Fruit fly (Drosophila melanogaster): ENCODE measurements around the gene CG31156.

Gene CG31156

DNA sequence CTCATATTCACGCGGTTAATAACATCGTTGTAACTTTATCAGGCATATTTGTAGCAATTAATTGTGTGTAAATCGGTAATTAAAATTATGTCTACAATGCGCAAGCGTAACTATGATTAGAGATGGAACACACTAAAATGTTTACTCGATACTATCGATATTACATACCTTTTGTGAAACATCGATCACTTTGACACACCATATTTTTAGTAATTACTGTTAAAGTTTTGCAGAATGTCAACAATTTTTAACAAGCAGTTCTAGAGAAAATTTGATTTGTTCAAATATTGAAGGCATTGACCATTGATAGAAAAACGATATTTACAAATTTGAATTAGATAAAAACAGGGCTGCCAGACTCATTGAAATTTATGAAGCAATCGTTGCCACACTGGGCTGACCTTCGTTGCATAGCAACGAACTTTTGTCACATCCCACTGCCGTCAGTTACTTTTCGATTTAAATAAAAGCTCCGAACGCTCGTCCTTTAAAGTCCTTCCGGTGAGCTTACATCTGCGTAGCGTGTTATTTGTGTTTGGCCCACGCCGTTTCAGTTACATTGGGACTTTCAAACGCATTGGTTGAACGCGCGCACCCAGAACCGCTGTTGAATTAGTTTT is 25.9 kb upstream of the CG31156 start, which contains the start of the genes loco and wake (continued):
- peak; percentile 53 for TF ChIP-seq CG12391 (tag; optimal IDR thresholded peaks at IDR 0.05)
- peak; percentile 79 for TF ChIP-seq CG4617 (GFP tag; optimal IDR thresholded peaks at IDR 0.05; ENCODE audit: borderline replicate concordance)
- no peak for TF ChIP-seq pb (GFP tag; optimal IDR thresholded peaks at IDR 0.05)
- no peak for TF ChIP-seq pfk (GFP tag; optimal IDR thresholded peaks at IDR 0.05)
- TF ChIP-seq corto (GFP tag; optimal IDR thresholded peaks at IDR 0.05): no peak
- TF ChIP-seq ash1 (GFP tag; optimal IDR thresholded peaks at IDR 0.05): no peak
- TF ChIP-seq cato (GFP tag; optimal IDR thresholded peaks at IDR 0.05; ENCODE audit: borderline replicate concordance): no peak
- peak; percentile 84; the same call in 2 of the 3 replicates for TF ChIP-seq mld (GFP tag; IDR thresholded peaks at IDR 0.05; ENCODE audit: partially characterized antibody)
- TF ChIP-seq CG16863 (GFP tag; optimal IDR thresholded peaks at IDR 0.05): no peak
- no peak for TF ChIP-seq Aef1 (GFP tag; IDR thresholded peaks at IDR 0.05)
- TF ChIP-seq CG9817 (tag; optimal IDR thresholded peaks at IDR 0.05): no peak
- TF ChIP-seq Nf-YB (GFP tag; optimal IDR thresholded peaks at IDR 0.05): no peak
- TF ChIP-seq CG6791 (GFP tag; IDR thresholded peaks at IDR 0.05; ENCODE audit: partially characterized antibody): peak; percentile 75; the same call in 2 of the 3 replicates
- TF ChIP-seq CG17328 (GFP tag; IDR thresholded peaks at IDR 0.05): no peak
- TF ChIP-seq eve (GFP tag; optimal IDR thresholded peaks at IDR 0.05): no peak
- no peak for TF ChIP-seq ERR (GFP tag; optimal IDR thresholded peaks at IDR 0.05)
- peak; percentile 78 for TF ChIP-seq Dp (GFP tag; optimal IDR thresholded peaks at IDR 0.05)
- peak; percentile 89 for TF ChIP-seq hb (GFP tag; IDR thresholded peaks at IDR 0.05; ENCODE audit: partially characterized antibody)
- TF ChIP-seq MBD-R2 (GFP tag; IDR thresholded peaks at IDR 0.05): peak; percentile 42
- TF ChIP-seq klu (GFP tag; IDR thresholded peaks at IDR 0.05): no peak
- no peak for TF ChIP-seq NC2α (GFP tag; optimal IDR thresholded peaks at IDR 0.05)
- TF ChIP-seq nmo (GFP tag; optimal IDR thresholded peaks at IDR 0.05): peak; percentile 53
- TF ChIP-seq Dll (GFP tag; IDR thresholded peaks at IDR 0.05; ENCODE audit: partially characterized antibody): peak; percentile 99
- TF ChIP-seq Dref (GFP tag; IDR thresholded peaks at IDR 0.05): peak; percentile 71
- no peak for TF ChIP-seq CG15011 (GFP tag; optimal IDR thresholded peaks at IDR 0.05)
- TF ChIP-seq CG18764 (GFP tag; optimal IDR thresholded peaks at IDR 0.05): no peak
- no peak for TF ChIP-seq CG14050 (GFP tag; IDR thresholded peaks at IDR 0.05)
- no peak for TF ChIP-seq sc (optimal IDR thresholded peaks at IDR 0.05)
- no peak for TF ChIP-seq sc (GFP tag; optimal IDR thresholded peaks at IDR 0.05)
- TF ChIP-seq dimm (GFP tag; IDR thresholded peaks at IDR 0.05): no peak
- no peak for TF ChIP-seq slp2 (GFP tag; optimal IDR thresholded peaks at IDR 0.05)
- peak; percentile 96 for TF ChIP-seq Scr (GFP tag; IDR thresholded peaks at IDR 0.05; ENCODE audit: partially characterized antibody)
- TF ChIP-seq peb (GFP tag; IDR thresholded peaks at IDR 0.05): no peak
- no peak for TF ChIP-seq CG1024 (GFP tag; IDR thresholded peaks at IDR 0.05)
- no peak for TF ChIP-seq sim (GFP tag; IDR thresholded peaks at IDR 0.05)
- no peak for TF ChIP-seq HHEX (GFP tag; optimal IDR thresholded peaks at IDR 0.05)
- TF ChIP-seq Side (GFP tag; optimal IDR thresholded peaks at IDR 0.05): peak; percentile 7
- no peak for TF ChIP-seq CG9932 (GFP tag; IDR thresholded peaks at IDR 0.05)
- TF ChIP-seq gce (GFP tag; IDR thresholded peaks at IDR 0.05): no peak
- TF ChIP-seq Oaz (GFP tag; IDR thresholded peaks at IDR 0.05): no peak
- TF ChIP-seq kay (GFP tag; optimal IDR thresholded peaks at IDR 0.05): no peak
- TF ChIP-seq CG9437 (GFP tag; optimal IDR thresholded peaks at IDR 0.05): no peak
- TF ChIP-seq danr (GFP tag; IDR thresholded peaks at IDR 0.05): no peak
- TF ChIP-seq HmgZ (tag; optimal IDR thresholded peaks at IDR 0.05): no peak
- no peak for TF ChIP-seq CG4820 (GFP tag; optimal IDR thresholded peaks at IDR 0.05)
- no peak for TF ChIP-seq Hey (tag; optimal IDR thresholded peaks at IDR 0.05)
- no peak for TF ChIP-seq slbo (GFP tag; IDR thresholded peaks at IDR 0.05)
- no peak for TF ChIP-seq CG43689 (GFP tag; IDR thresholded peaks at IDR 0.05)
- TF ChIP-seq ap (GFP tag; IDR thresholded peaks at IDR 0.05): no peak
- no peak for TF ChIP-seq CG7928 (GFP tag; optimal IDR thresholded peaks at IDR 0.05)
- TF ChIP-seq sima (GFP tag; optimal IDR thresholded peaks at IDR 0.05): no peak
